Worm (Caenorhabditis elegans): ENCODE measurements around the gene srh-56.

DNA sequence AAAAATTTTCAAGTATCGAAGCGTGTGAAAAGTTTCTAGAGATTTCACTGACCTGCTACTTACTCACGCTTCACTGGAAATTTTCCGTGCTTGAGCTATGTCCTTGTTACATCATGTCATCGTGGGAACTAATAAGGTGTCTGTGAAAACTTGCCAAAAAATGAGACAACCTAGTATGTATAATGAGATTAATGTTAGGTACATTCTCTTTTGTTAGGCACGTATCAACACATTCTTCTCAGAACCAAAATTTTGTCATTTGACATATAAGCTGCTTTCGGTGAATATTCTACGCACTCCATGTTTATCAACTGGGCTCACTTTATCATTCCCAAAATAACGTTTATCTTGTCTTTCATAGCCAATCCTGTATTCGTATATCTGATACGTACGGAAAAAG, 2.4 kb downstream of the srh-56 start, which contains the start of gene srj-18:
- TF ChIP-seq fos-1 (tag; optimal IDR thresholded peaks at IDR 0.05) = no peak
- TF ChIP-seq ama-1 (optimal IDR thresholded peaks at IDR 0.05) = no peak
- no peak for TF ChIP-seq snpc-4 (tag; optimal IDR thresholded peaks at IDR 0.05)
- no peak for TF ChIP-seq F49E8.2 (tag; optimal IDR thresholded peaks at IDR 0.05; ENCODE audit: borderline replicate concordance)

All from whole organism, L4 larva.